Fruit fly (Drosophila melanogaster) whole organism, embryonic: ENCODE results near the gene Cby.

Source experiments
- Adf1 ChIP-seq: fragments of 200-800 bp; sonication (Bioruptor generic); IDR thresholded peaks from 2 replicates; pipeline ENCODE4 v1.3.6; 2022; ENCODE audit warnings: missing biosample characterization, missing genetic modification characterization
- CG11504 ChIP-seq: fragments of 200-800 bp; sonication (Bioruptor generic); optimal IDR thresholded peaks from 3 replicates; lab custom pipeline; 2019; ENCODE audit warnings: missing biosample characterization, mild to moderate bottlenecking, missing genetic modification characterization, moderate library complexity
- CG11696 ChIP-seq: fragments of 200-800 bp; sonication (Bioruptor generic); IDR thresholded peaks from 2 replicates; pipeline ENCODE4 v1.3.6; 2022; ENCODE audit warnings: missing biosample characterization, missing genetic modification characterization
- CG12104 ChIP-seq: fragments of 200-800 bp; sonication (Bioruptor generic); optimal IDR thresholded peaks from 3 replicates; lab custom pipeline; 2016; ENCODE audit warnings: missing biosample characterization, missing genetic modification characterization
- CG12744 ChIP-seq: fragments of 200-800 bp; sonication (Bioruptor generic); optimal IDR thresholded peaks from 2 replicates; lab custom pipeline; 2016; ENCODE audit warnings: missing biosample characterization, missing genetic modification characterization
- CG13775 ChIP-seq: fragments of 200-800 bp; sonication (Bioruptor generic); optimal IDR thresholded peaks from 3 replicates; lab custom pipeline; 2017; ENCODE audit warnings: missing biosample characterization, mild to moderate bottlenecking, missing genetic modification characterization
- CG14014 ChIP-seq: fragments of 200-800 bp; sonication (Bioruptor generic); IDR thresholded peaks from 2 replicates; pipeline ENCODE4 v1.3.6; 2022; ENCODE audit warnings: missing biosample characterization, missing genetic modification characterization
- CG15601 ChIP-seq: fragments of 200-800 bp; sonication (Bioruptor generic); optimal IDR thresholded peaks from 3 replicates; lab custom pipeline; 2019; ENCODE audit warnings: missing biosample characterization, mild to moderate bottlenecking, missing genetic modification characterization, moderate library complexity
- CG17328 ChIP-seq: fragments of 200-800 bp; sonication (Bioruptor generic); IDR thresholded peaks from 2 replicates; pipeline ENCODE4 v1.3.6; 2022; ENCODE audit warnings: missing biosample characterization, missing genetic modification characterization
- CG33557 ChIP-seq: fragments of 200-800 bp; sonication (Bioruptor generic); optimal IDR thresholded peaks from 2 replicates; lab custom pipeline; 2019; ENCODE audit warnings: missing biosample characterization, mild to moderate bottlenecking, missing genetic modification characterization, moderate library complexity
- CG42726 ChIP-seq: fragments of 200-800 bp; sonication (Bioruptor generic); IDR thresholded peaks from 2 replicates; pipeline ENCODE4 v1.3.6; 2022; ENCODE audit warnings: missing biosample characterization, missing genetic modification characterization; ENCODE audit not compliant: partially characterized antibody
- CG4820 ChIP-seq: fragments of 200-800 bp; sonication (Bioruptor generic); optimal IDR thresholded peaks from 3 replicates; lab custom pipeline; 2016; ENCODE audit warnings: missing biosample characterization, missing genetic modification characterization
- CG5245 ChIP-seq: fragments of 200-800 bp; sonication (Bioruptor generic); optimal IDR thresholded peaks from 3 replicates; lab custom pipeline; 2016; ENCODE audit warnings: missing biosample characterization, missing genetic modification characterization
- CG6254 ChIP-seq: fragments of 200-800 bp; sonication (Bioruptor generic); optimal IDR thresholded peaks from 3 replicates; lab custom pipeline; 2017; ENCODE audit warnings: mild to moderate bottlenecking, missing biosample characterization, missing genetic modification reagents, missing genetic modification characterization
- CG7963 ChIP-seq: fragments of 200-800 bp; sonication (Bioruptor generic); IDR thresholded peaks from 3 replicates; pipeline ENCODE4 v1.3.6; 2022; ENCODE audit warnings: missing biosample characterization, missing genetic modification characterization; ENCODE audit not compliant: partially characterized antibody
- CrebB ChIP-seq: fragments of 200-800 bp; sonication (Bioruptor generic); optimal IDR thresholded peaks from 3 replicates; lab custom pipeline; 2018; ENCODE audit warnings: missing biosample characterization, mild to moderate bottlenecking, missing genetic modification characterization
- Dip3 ChIP-seq: fragments of 200-800 bp; sonication (Bioruptor generic); optimal IDR thresholded peaks from 3 replicates; lab custom pipeline; 2016; ENCODE audit warnings: missing biosample characterization, missing genetic modification characterization
- Drgx ChIP-seq: fragments of 200-800 bp; sonication (Bioruptor generic); IDR thresholded peaks from 2 replicates; pipeline ENCODE4 v1.3.6; 2022; ENCODE audit warnings: missing biosample characterization, missing genetic modification characterization
- ERR ChIP-seq: fragments of 200-800 bp; sonication (Bioruptor generic); optimal IDR thresholded peaks from 2 replicates; lab custom pipeline; 2016; ENCODE audit warnings: missing biosample characterization, missing genetic modification characterization
- Ets97D ChIP-seq: fragments of 200-800 bp; sonication (Bioruptor generic); optimal IDR thresholded peaks from 3 replicates; lab custom pipeline; 2016; ENCODE audit warnings: missing biosample characterization, missing genetic modification characterization
- H2.0 ChIP-seq: fragments of 200-800 bp; sonication (Bioruptor generic); IDR thresholded peaks from 2 replicates; pipeline ENCODE4 v1.3.6; 2022; ENCODE audit warnings: missing biosample characterization, missing genetic modification characterization
- HLH3B ChIP-seq: fragments of 200-800 bp; sonication (Bioruptor generic); IDR thresholded peaks from 2 replicates; pipeline ENCODE4 v1.3.6; 2022; ENCODE audit warnings: missing biosample characterization, missing genetic modification characterization
- Hr39 ChIP-seq: fragments of >200 bp; optimal IDR thresholded peaks from 2 replicates; lab custom pipeline; 2017
- Hr51 ChIP-seq, 2 experiments: fragments of 200-800 bp; sonication (Bioruptor generic); optimal IDR thresholded peaks; 2 replicates in 1 of 2; 3 replicates in 1 of 2; lab custom pipeline; 2016 to 2018; ENCODE audit warnings: missing biosample characterization in 2 of 2, missing genetic modification characterization in 2 of 2, mild to moderate bottlenecking in 1 of 2, moderate library complexity in 1 of 2
- Lpt ChIP-seq: fragments of >200 bp; optimal IDR thresholded peaks from 2 replicates; lab custom pipeline; 2018; ENCODE audit warnings: missing biosample characterization, missing genetic modification characterization
- MTF-1 ChIP-seq: fragments of 200-800 bp; sonication (Bioruptor generic); optimal IDR thresholded peaks from 2 replicates; lab custom pipeline; 2018; ENCODE audit warnings: missing biosample characterization, mild to moderate bottlenecking, missing genetic modification characterization, borderline replicate concordance
- NC2β ChIP-seq: fragments of 200-800 bp; sonication (Bioruptor generic); optimal IDR thresholded peaks from 2 replicates; lab custom pipeline; 2016; ENCODE audit warnings: missing biosample characterization, missing genetic modification characterization
- Nf-YB ChIP-seq: fragments of 200-800 bp; sonication (Bioruptor generic); optimal IDR thresholded peaks from 3 replicates; lab custom pipeline; 2019; ENCODE audit warnings: missing biosample characterization, mild to moderate bottlenecking, missing genetic modification characterization, moderate library complexity
- Spps ChIP-seq: fragments of 200-800 bp; sonication (Bioruptor generic); optimal IDR thresholded peaks from 2 replicates; lab custom pipeline; 2018; ENCODE audit warnings: missing biosample characterization, mild to moderate bottlenecking, missing genetic modification characterization
- Tbp ChIP-seq: fragments of >200 bp; optimal IDR thresholded peaks from 2 replicates; lab custom pipeline; 2018; ENCODE audit warnings: missing biosample characterization, missing genetic modification characterization
- Xbp1 ChIP-seq: fragments of 200-800 bp; sonication (Bioruptor generic); optimal IDR thresholded peaks from 3 replicates; lab custom pipeline; 2016; ENCODE audit warnings: missing biosample characterization, mild to moderate bottlenecking, missing genetic modification characterization
- bbx ChIP-seq: fragments of 200-800 bp; sonication (Bioruptor generic); IDR thresholded peaks from 2 replicates; pipeline ENCODE4 v1.3.6; 2022; ENCODE audit warnings: missing biosample characterization, missing genetic modification characterization; ENCODE audit not compliant: partially characterized antibody
- bowl ChIP-seq: fragments of 200-800 bp; sonication (Bioruptor generic); IDR thresholded peaks from 2 replicates; pipeline ENCODE4 v1.3.6; 2022; ENCODE audit warnings: missing biosample characterization, missing genetic modification characterization
- btn ChIP-seq: fragments of 200-800 bp; sonication (Bioruptor generic); optimal IDR thresholded peaks from 2 replicates; lab custom pipeline; 2016; ENCODE audit warnings: missing biosample characterization, missing genetic modification characterization
- da ChIP-seq: fragments of 200-800 bp; sonication (Bioruptor generic); optimal IDR thresholded peaks from 2 replicates; lab custom pipeline; 2016; ENCODE audit warnings: missing biosample characterization, missing genetic modification characterization
- eve ChIP-seq, 2 experiments: fragments of >200 bp; optimal IDR thresholded peaks; 2 replicates each; lab custom pipeline; 2017; ENCODE audit warnings: missing biosample characterization in 2 of 2, missing genetic modification characterization in 2 of 2
- gfzf ChIP-seq: fragments of 200-800 bp; sonication (Bioruptor generic); optimal IDR thresholded peaks from 2 replicates; lab custom pipeline; 2016; ENCODE audit warnings: missing biosample characterization, mild to moderate bottlenecking, missing genetic modification characterization, moderate library complexity
- gt ChIP-seq: fragments of 200-800 bp; sonication (Bioruptor generic); IDR thresholded peaks from 2 replicates; pipeline ENCODE4 v1.3.6; 2022; ENCODE audit warnings: missing biosample characterization, missing genetic modification characterization
- hb ChIP-seq: fragments of 200-800 bp; sonication (Bioruptor generic); IDR thresholded peaks from 3 replicates; pipeline ENCODE4 v1.3.6; 2022; ENCODE audit warnings: missing biosample characterization, missing genetic modification characterization; ENCODE audit not compliant: partially characterized antibody
- lab ChIP-seq: fragments of 200-800 bp; sonication (Bioruptor generic); optimal IDR thresholded peaks from 3 replicates; lab custom pipeline; 2017; ENCODE audit warnings: missing biosample characterization, missing genetic modification characterization, mild to moderate bottlenecking, moderate library complexity, missing genetic modification reagents
- lilli ChIP-seq: fragments of 200-800 bp; sonication (Bioruptor generic); optimal IDR thresholded peaks from 3 replicates; lab custom pipeline; 2016; ENCODE audit warnings: missing biosample characterization, missing genetic modification characterization
- nom ChIP-seq: fragments of 200-800 bp; sonication (Bioruptor generic); optimal IDR thresholded peaks from 2 replicates; lab custom pipeline; 2017; ENCODE audit warnings: missing biosample characterization, missing genetic modification characterization, mild to moderate bottlenecking, moderate library complexity, missing genetic modification reagents
- otp ChIP-seq: fragments of 200-800 bp; sonication (Bioruptor generic); IDR thresholded peaks from 3 replicates; pipeline ENCODE4, ENCODE4 v1.3.6; 2022; ENCODE audit warnings: missing biosample characterization, missing genetic modification characterization
- pho ChIP-seq: fragments of 200-800 bp; sonication (Bioruptor generic); optimal IDR thresholded peaks from 2 replicates; lab custom pipeline; 2016; ENCODE audit warnings: missing biosample characterization, missing genetic modification characterization
- pnt ChIP-seq: fragments of 200-800 bp; sonication (Bioruptor generic); optimal IDR thresholded peaks from 3 replicates; lab custom pipeline; 2016; ENCODE audit warnings: missing biosample characterization, missing genetic modification characterization
- pum ChIP-seq: fragments of 200-800 bp; sonication (Bioruptor generic); optimal IDR thresholded peaks from 2 replicates; lab custom pipeline; 2016; ENCODE audit warnings: missing biosample characterization, missing genetic modification characterization
- row ChIP-seq: fragments of 200-800 bp; sonication (Bioruptor generic); IDR thresholded peaks from 3 replicates; pipeline ENCODE4 v1.3.6; 2022; ENCODE audit warnings: missing biosample characterization, missing genetic modification characterization
- sc ChIP-seq, 3 experiments: fragments of >200 bp in 2 of 3; fragments of 200-800 bp in 1 of 3; sonication (Bioruptor generic) in 1 of 3; optimal IDR thresholded peaks; 2 replicates in 2 of 3; 3 replicates in 1 of 3; lab custom pipeline; 2017; ENCODE audit warnings: mild to moderate bottlenecking in 1 of 3, missing biosample characterization in 1 of 3, missing genetic modification characterization in 1 of 3, missing genetic modification reagents in 1 of 3
- scrt ChIP-seq: fragments of 200-800 bp; sonication (Bioruptor generic); optimal IDR thresholded peaks from 2 replicates; lab custom pipeline; 2018; ENCODE audit warnings: missing biosample characterization, mild to moderate bottlenecking, missing genetic modification characterization, moderate library complexity
- sens-2 ChIP-seq: fragments of 200-800 bp; sonication (Bioruptor generic); IDR thresholded peaks from 2 replicates; pipeline ENCODE4 v1.3.6; 2022; ENCODE audit warnings: missing biosample characterization, missing genetic modification characterization
- ssp ChIP-seq: fragments of 200-800 bp; sonication (Bioruptor generic); IDR thresholded peaks from 2 replicates; pipeline ENCODE4 v1.3.6; 2022; ENCODE audit warnings: missing biosample characterization, missing genetic modification characterization

The Cby gene

DNA sequence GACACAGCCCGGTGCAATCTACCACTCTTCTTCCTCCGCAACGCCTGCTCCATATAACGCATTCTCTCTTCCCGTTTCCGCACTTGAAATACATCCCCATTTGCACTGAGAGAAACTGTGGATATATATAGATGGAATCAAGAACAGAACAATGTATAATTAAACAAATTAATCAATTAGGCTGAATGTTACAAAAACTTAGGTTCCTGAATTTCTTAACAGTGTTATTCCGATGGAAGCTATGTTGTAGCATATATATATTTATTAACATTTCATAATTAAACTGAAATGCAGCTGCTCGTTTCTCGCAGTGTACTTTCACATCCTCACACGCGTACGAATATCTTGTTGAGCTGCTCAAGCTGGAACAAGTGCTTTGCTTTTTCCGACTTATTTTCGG is 8.3 kb upstream of the Cby start (continued):
- TF ChIP-seq CG15601 (peak; percentile 28), pho (GFP tag; lab: Kevin White, UChicago) (no peak), pnt (GFP tag; lab: Kevin White, UChicago) (peak; percentile 4), Xbp1 (GFP tag; lab: Kevin White, UChicago) (peak; percentile 54), CG11504 (tag; lab: Kevin White, UChicago) (peak; percentile 54), nom (peak; percentile 61), Lpt (GFP tag; lab: Kevin White, UChicago) (no peak), Adf1 (no peak), MTF-1 (no peak), Nf-YB (GFP tag; lab: Kevin White, UChicago) (peak; percentile 12), ERR (GFP tag; lab: Kevin White, UChicago) (no peak), otp (0 out of 3 replicates have a peak, but pooled peaks have one; percentile 35), CG13775 (GFP tag; lab: Kevin White, UChicago) (peak; percentile 36), HLH3B (GFP tag; lab: Robert Waterston, UW) (no peak), gt (GFP tag; lab: Robert Waterston, UW) (no peak), Drgx (GFP tag; lab: Robert Waterston, UW) (peak; percentile 58; the same call in 1 of the 2 replicates), CG12744 (GFP tag; lab: Kevin White, UChicago) (no peak), Hr39 (no peak), NC2β (peak; percentile 47), Tbp (GFP tag; lab: Kevin White, UChicago) (no peak), gfzf (GFP tag; lab: Kevin White, UChicago) (no peak), eve (GFP tag; optimal IDR thresholded peaks at IDR 0.05; lab: Kevin White, UChicago) (peak in 1 of 2 experiments; percentile 70), lilli (GFP tag; lab: Kevin White, UChicago) (peak; percentile 51), CG5245 (GFP tag; lab: Kevin White, UChicago) (peak; percentile 8), hb (GFP tag; lab: Robert Waterston, UW) (no peak), CG17328 (GFP tag; lab: Robert Waterston, UW) (peak; percentile 53; the same call in 1 of the 2 replicates), ssp (no peak), CrebB (tag; lab: Kevin White, UChicago) (no peak), CG4820 (GFP tag; lab: Kevin White, UChicago) (peak; percentile 2), da (no peak), pum (peak; percentile 26), CG12104 (GFP tag; lab: Kevin White, UChicago) (no peak), lab (no peak), CG42726 (GFP tag; lab: Robert Waterston, UW) (no peak), CG33557 (GFP tag; lab: Kevin White, UChicago) (peak; percentile 57), CG6254 (peak; percentile 40), CG11696 (GFP tag; lab: Robert Waterston, UW) (0 out of 2 replicates have a peak, but pooled peaks have one; percentile 32), CG14014 (GFP tag; lab: Robert Waterston, UW) (no peak), Hr51 (GFP tag; optimal IDR thresholded peaks at IDR 0.05; lab: Kevin White, UChicago) (peak; percentile 9 to 35), row (GFP tag; lab: Robert Waterston, UW) (peak; percentile 64), sens-2 (GFP tag; lab: Robert Waterston, UW) (peak; percentile 71), Ets97D (GFP tag; lab: Kevin White, UChicago) (no peak), H2.0 (GFP tag; lab: Robert Waterston, UW) (no peak), sc (optimal IDR thresholded peaks at IDR 0.05; lab: Kevin White, UChicago) (no peak), sc (GFP tag; optimal IDR thresholded peaks at IDR 0.05; lab: Kevin White, UChicago) (peak; percentile 37), scrt (no peak), Dip3 (GFP tag; lab: Kevin White, UChicago) (no peak), Spps (tag; lab: Kevin White, UChicago) (peak; percentile 37), bbx (no peak), CG7963 (GFP tag; lab: Robert Waterston, UW) (no peak), bowl (GFP tag; lab: Robert Waterston, UW) (no peak), btn (GFP tag; lab: Kevin White, UChicago) (no peak)
